Worm (Caenorhabditis elegans) whole organism, L2 larva: ENCODE results near the gene sid-5.

ENCODE experiments used
- ZK546.5 ChIP-seq: sonication (generic microtip); optimal IDR thresholded peaks from 2 replicates; lab custom pipeline; 2017; ENCODE audit warnings: missing biosample characterization, missing genetic modification characterization
- aly-2 ChIP-seq: fragments of 150-350 bp; optimal IDR thresholded peaks from 2 replicates; lab custom pipeline; 2014; ENCODE audit warnings: missing biosample characterization, missing genetic modification characterization
- dmd-4 ChIP-seq: sonication (generic microtip); optimal IDR thresholded peaks from 2 replicates; lab custom pipeline; 2017; ENCODE audit warnings: missing biosample characterization, missing genetic modification characterization
- lsy-2 ChIP-seq, 2 experiments: fragments of 150-350 bp in 1 of 2; sonication (generic microtip) in 1 of 2; optimal IDR thresholded peaks; 2 replicates each; lab custom pipeline; 2014 to 2017; ENCODE audit warnings: missing biosample characterization in 2 of 2, missing genetic modification characterization in 2 of 2

- TF ChIP-seq dmd-4 (no peak), aly-2 (tag; lab: Kevin White, UChicago) (no peak), ZK546.5 (tag; lab: Kevin White, UChicago) (no peak), lsy-2 (tag; optimal IDR thresholded peaks at IDR 0.05; lab: Kevin White, UChicago) (no peak)
These were observed 20.1 kb upstream of the sid-5 start for ce11 chrX:6884439-6884838.
